Worm (Caenorhabditis elegans): ENCODE measurements around the gene Y37B11A.3.

The Y37B11A.3 gene

DNA sequence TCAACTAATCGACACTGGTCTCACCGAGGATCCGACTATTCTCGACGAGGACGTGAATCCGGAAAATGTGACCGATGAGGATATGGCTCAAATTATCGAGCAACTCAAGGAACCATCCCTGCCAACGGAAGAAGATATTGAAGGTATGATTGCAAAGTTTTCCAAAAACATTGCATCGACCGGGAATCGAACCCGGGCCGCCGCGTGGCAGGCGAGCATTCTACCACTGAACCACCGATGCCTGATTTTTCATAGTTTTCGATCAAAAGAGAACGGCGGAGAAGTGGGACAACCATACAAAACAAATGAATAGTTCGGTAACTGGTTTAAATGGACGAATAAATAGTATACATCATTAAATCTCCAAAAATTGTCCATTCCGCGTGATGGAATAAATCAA is 23.2 kb downstream of the Y37B11A.3 start (continued):
- TF ChIP-seq aptf-3 (GFP tag; IDR thresholded peaks at IDR 0.05) = 0 out of 2 replicates have a peak, but pooled peaks have one; percentile 14
- peak; percentile 70 for TF ChIP-seq ztf-18 (tag; optimal IDR thresholded peaks at IDR 0.05)
- TF ChIP-seq zim-3 (tag; optimal IDR thresholded peaks at IDR 0.05) = no peak
- peak; percentile 48 for TF ChIP-seq madf-10 (tag; optimal IDR thresholded peaks at IDR 0.05)
- TF ChIP-seq lsl-1 (GFP tag; optimal IDR thresholded peaks at IDR 0.05) = peak; percentile 51
- peak; percentile 21 for TF ChIP-seq hrde-1 (tag; optimal IDR thresholded peaks at IDR 0.05; ENCODE audit: borderline replicate concordance)
- TF ChIP-seq tbx-9 (tag; optimal IDR thresholded peaks at IDR 0.05; ENCODE audit: borderline replicate concordance) = no peak
- no peak for TF ChIP-seq ets-4 (GFP tag; optimal IDR thresholded peaks at IDR 0.05)
- no peak for TF ChIP-seq tlf-1 (GFP tag; optimal IDR thresholded peaks at IDR 0.05)
- TF ChIP-seq hlh-12 (tag; optimal IDR thresholded peaks at IDR 0.05) = no peak
- TF ChIP-seq attf-3 (GFP tag; conservative IDR thresholded peaks at IDR 0.05) = 0 out of 2 replicates have a peak, but pooled peaks have one; percentile 24
- 0 out of 2 replicates have a peak, but pooled peaks have one; percentile 19 for TF ChIP-seq rcor-1 (GFP tag; IDR thresholded peaks at IDR 0.05)
- no peak for TF ChIP-seq Y67H2A.10 (GFP tag; conservative IDR thresholded peaks at IDR 0.05)
- TF ChIP-seq die-1 (tag; optimal IDR thresholded peaks at IDR 0.05) = peak; percentile 58
- peak; percentile 71; the same call in 1 of the 2 replicates for TF ChIP-seq D2030.7 (GFP tag; IDR thresholded peaks at IDR 0.05)
- peak; percentile 81 for TF ChIP-seq B0261.1 (tag; optimal IDR thresholded peaks at IDR 0.05)
- TF ChIP-seq B0336.3 (GFP tag; IDR thresholded peaks at IDR 0.05) = 0 out of 2 replicates have a peak, but pooled peaks have one; percentile 49
- peak in 1 of 2 experiments; percentile 43 for TF ChIP-seq let-607 (tag; optimal IDR thresholded peaks at IDR 0.05)
- peak; percentile 51 for TF ChIP-seq T07F8.4 (tag; optimal IDR thresholded peaks at IDR 0.05)
- peak; percentile 65 for TF ChIP-seq F49E8.2 (tag; optimal IDR thresholded peaks at IDR 0.05; ENCODE audit: insufficient read depth)
- peak; percentile 55 for TF ChIP-seq dox-1 (GFP tag; IDR thresholded peaks at IDR 0.05)
- peak; percentile 85; the same call in 1 of the 2 replicates for TF ChIP-seq ztf-25 (GFP tag; IDR thresholded peaks at IDR 0.05)

- TF ChIP-seq F55B11.4 (tag; optimal IDR thresholded peaks at IDR 0.05; ENCODE audit: borderline replicate concordance, insufficient read depth) (no peak), ZK185.1 (tag; optimal IDR thresholded peaks at IDR 0.05; ENCODE audit: poor library complexity, severe bottlenecking) (no peak), zim-3 (tag; optimal IDR thresholded peaks at IDR 0.05) (no peak), dpff-1 (tag; optimal IDR thresholded peaks at IDR 0.05) (no peak), lin-54 (GFP tag; optimal IDR thresholded peaks at IDR 0.05) (no peak), egrh-3 (GFP tag; IDR thresholded peaks at IDR 0.05) (no peak), dox-1 (GFP tag; IDR thresholded peaks at IDR 0.05) (no peak), T07F8.4 (tag; optimal IDR thresholded peaks at IDR 0.05) (no peak), nhr-179 (tag; optimal IDR thresholded peaks at IDR 0.05) (no peak), sptf-2 (GFP tag; optimal IDR thresholded peaks at IDR 0.05) (no peak), F57A8.1 (GFP tag; optimal IDR thresholded peaks at IDR 0.05) (no peak), ccch-3 (GFP tag; optimal IDR thresholded peaks at IDR 0.05) (no peak), hmg-1.2 (GFP tag; IDR thresholded peaks at IDR 0.05) (no peak), cebp-1 (GFP tag; IDR thresholded peaks at IDR 0.05) (no peak), cebp-1 (tag; optimal IDR thresholded peaks at IDR 0.05) (no peak), hlh-26 (GFP tag; conservative IDR thresholded peaks at IDR 0.05) (no peak), Y79H2A.3 (GFP tag; conservative IDR thresholded peaks at IDR 0.05) (no peak), ceh-27 (GFP tag; optimal IDR thresholded peaks at IDR 0.05) (no peak), ekl-4 (GFP tag; IDR thresholded peaks at IDR 0.05) (no peak), snpc-1.1 (tag; optimal IDR thresholded peaks at IDR 0.05; ENCODE audit: insufficient read depth) (no peak)
Measured at ce11 chrIII:5760721-5761120, 24.4 kb downstream of the Y37B11A.3 start.
